Worm (Caenorhabditis elegans) whole organism, mixed stage, embryonic: Measurements from ENCODE around the gene nhr-285.

Experiments used
- elt-3 ChIP-seq: fragments of 150-350 bp; optimal IDR thresholded peaks from 2 replicates; lab custom pipeline; 2014; ENCODE audit warnings: missing biosample characterization, missing genetic modification characterization
- ham-2 ChIP-seq: fragments of 200-800 bp; sonication (Bioruptor generic); optimal IDR thresholded peaks from 2 replicates; lab custom pipeline; 2018; ENCODE audit warnings: mild to moderate bottlenecking, missing genetic modification characterization, missing compliant biosample characterization
- lin-13 ChIP-seq: fragments of 150-350 bp; optimal IDR thresholded peaks from 2 replicates; lab custom pipeline; 2014; ENCODE audit warnings: missing biosample characterization, missing genetic modification characterization
- lsy-2 ChIP-seq: fragments of 150-350 bp; optimal IDR thresholded peaks from 2 replicates; lab custom pipeline; 2014; ENCODE audit warnings: missing biosample characterization, missing genetic modification characterization
- mab-5 ChIP-seq: fragments of 150-350 bp; optimal IDR thresholded peaks from 2 replicates; lab custom pipeline; 2014; ENCODE audit warnings: missing biosample characterization, missing genetic modification characterization
- nhr-12 ChIP-seq: fragments of 150-350 bp; optimal IDR thresholded peaks from 2 replicates; lab custom pipeline; 2014; ENCODE audit warnings: missing biosample characterization, missing genetic modification characterization
- nhr-237 ChIP-seq: fragments of 150-350 bp; optimal IDR thresholded peaks from 2 replicates; lab custom pipeline; 2014; ENCODE audit warnings: missing biosample characterization, missing genetic modification characterization
- nhr-76 ChIP-seq: sonication (generic microtip); optimal IDR thresholded peaks from 2 replicates; lab custom pipeline; 2017; ENCODE audit warnings: missing biosample characterization, missing genetic modification characterization
- pha-4 ChIP-seq: fragments of 150-350 bp; optimal IDR thresholded peaks from 2 replicates; lab custom pipeline; 2018; ENCODE audit warnings: missing biosample characterization, missing genetic modification reagents, missing genetic modification characterization
- snpc-4 ChIP-seq: fragments of 150-350 bp; optimal IDR thresholded peaks from 2 replicates; lab custom pipeline; 2014; ENCODE audit warnings: missing biosample characterization, missing genetic modification characterization
- unc-120 ChIP-seq: sonication (generic microtip); optimal IDR thresholded peaks from 2 replicates; lab custom pipeline; 2017; ENCODE audit warnings: missing genetic modification characterization, missing compliant biosample characterization; ENCODE audit not compliant: poor library complexity, severe bottlenecking
- unc-62 ChIP-seq: fragments of 150-350 bp; optimal IDR thresholded peaks from 2 replicates; lab custom pipeline; 2014; ENCODE audit warnings: missing biosample characterization, missing genetic modification reagents, missing genetic modification characterization
- ztf-11 ChIP-seq: fragments of 150-350 bp; optimal IDR thresholded peaks from 2 replicates; lab custom pipeline; 2014; ENCODE audit warnings: missing biosample characterization, missing genetic modification characterization

ce11 chrV:15730459-15730858, 48.6 kb downstream of the nhr-285 start, which contains the start of gene Y6E2A.10:
- TF ChIP-seq unc-62 (GFP tag; lab: Kevin White, UChicago) (no peak), mab-5 (tag; lab: Kevin White, UChicago) (no peak), nhr-12 (tag; lab: Kevin White, UChicago) (no peak), lsy-2 (no peak), nhr-76 (no peak), nhr-237 (tag; lab: Kevin White, UChicago) (no peak), snpc-4 (tag; lab: Kevin White, UChicago) (no peak), ham-2 (GFP tag; lab: Kevin White, UChicago) (no peak), unc-120 (tag; lab: Kevin White, UChicago) (no peak), ztf-11 (tag; lab: Kevin White, UChicago) (no peak), elt-3 (no peak), pha-4 (tag; lab: Kevin White, UChicago) (no peak), lin-13 (no peak)
